Fruit fly (Drosophila melanogaster): Measurements from ENCODE around the gene pie.

Gene pie

dm6 chr2L:10381890-10382450, 40.6 kb downstream of the pie start, which contains the start of gene CG5096 (continued):
- peak; percentile 84 for TF ChIP-seq B-H2 (GFP tag; optimal IDR thresholded peaks at IDR 0.05)
- TF ChIP-seq CG7987 (GFP tag; optimal IDR thresholded peaks at IDR 0.05) = peak; percentile 80
- TF ChIP-seq chif (GFP tag; optimal IDR thresholded peaks at IDR 0.05) = peak; percentile 62 to 64
- peak; percentile 92 for TF ChIP-seq cwo (GFP tag; optimal IDR thresholded peaks at IDR 0.05)
- TF ChIP-seq Spps (tag; optimal IDR thresholded peaks at IDR 0.05) = peak; percentile 67
- peak; percentile 83 for TF ChIP-seq Side (GFP tag; optimal IDR thresholded peaks at IDR 0.05)
- TF ChIP-seq Sox102F (GFP tag; optimal IDR thresholded peaks at IDR 0.05) = peak; percentile 91
- TF ChIP-seq Jarid2 (GFP tag; optimal IDR thresholded peaks at IDR 0.05) = no peak
- TF ChIP-seq Med (GFP tag) = peak; percentile 97
- peak; percentile 79 for TF ChIP-seq az2 (GFP tag; optimal IDR thresholded peaks at IDR 0.05)
- TF ChIP-seq CG6254 (GFP tag; optimal IDR thresholded peaks at IDR 0.05) = peak; percentile 60
- peak; percentile 90 for TF ChIP-seq CG12299 (tag; optimal IDR thresholded peaks at IDR 0.05)
- peak; percentile 62 for TF ChIP-seq ssp (GFP tag; IDR thresholded peaks at IDR 0.05)
- TF ChIP-seq zf30C (GFP tag; optimal IDR thresholded peaks at IDR 0.05) = no peak
- no peak for TF ChIP-seq Doc3 (GFP tag; IDR thresholded peaks at IDR 0.05; ENCODE audit: partially characterized antibody)
- TF ChIP-seq Mad (GFP tag; optimal IDR thresholded peaks at IDR 0.05) = peak; percentile 47
- peak; percentile 46 for TF ChIP-seq CG3163 (GFP tag; optimal IDR thresholded peaks at IDR 0.05)
- peak; percentile 96 for TF ChIP-seq row (GFP tag; IDR thresholded peaks at IDR 0.05)
- peak; percentile 84 for TF ChIP-seq pho (GFP tag; optimal IDR thresholded peaks at IDR 0.05)
- peak; percentile 79 for TF ChIP-seq CG9727 (GFP tag; optimal IDR thresholded peaks at IDR 0.05)
- peak; percentile 86 for TF ChIP-seq lmd (GFP tag; IDR thresholded peaks at IDR 0.05)
- TF ChIP-seq CG18599 (GFP tag; optimal IDR thresholded peaks at IDR 0.05) = peak; percentile 97
- peak; percentile 90 for TF ChIP-seq CG12659 (GFP tag; optimal IDR thresholded peaks at IDR 0.05)
- peak; percentile 89 for TF ChIP-seq CG12219 (GFP tag; optimal IDR thresholded peaks at IDR 0.05)
- TF ChIP-seq sna (GFP tag; IDR thresholded peaks at IDR 0.05; ENCODE audit: partially characterized antibody) = no peak
- TF ChIP-seq CG11398 (GFP tag; optimal IDR thresholded peaks at IDR 0.05) = peak; percentile 62
- peak; percentile 78 for TF ChIP-seq al (GFP tag; IDR thresholded peaks at IDR 0.05)
- TF ChIP-seq Dbx (GFP tag; IDR thresholded peaks at IDR 0.05) = peak; percentile 94
- TF ChIP-seq Fer1 (GFP tag; optimal IDR thresholded peaks at IDR 0.05) = peak; percentile 95
- TF ChIP-seq crc (GFP tag; optimal IDR thresholded peaks at IDR 0.05) = peak; percentile 79
- no peak for TF ChIP-seq usp (GFP tag; optimal IDR thresholded peaks at IDR 0.05)
- TF ChIP-seq CG3407 (GFP tag; optimal IDR thresholded peaks at IDR 0.05) = peak; percentile 49
- peak; percentile 91 for TF ChIP-seq Meics (GFP tag; optimal IDR thresholded peaks at IDR 0.05)
- TF ChIP-seq vvl (GFP tag; IDR thresholded peaks at IDR 0.05) = peak; percentile 94
- TF ChIP-seq CG32772 (GFP tag; IDR thresholded peaks at IDR 0.05) = peak; percentile 79
- TF ChIP-seq ftz-f1 (GFP tag; optimal IDR thresholded peaks at IDR 0.05) = peak; percentile 29
- TF ChIP-seq emc (GFP tag; optimal IDR thresholded peaks at IDR 0.05) = peak; percentile 59
- peak; percentile 87 for TF ChIP-seq Asciz (GFP tag; optimal IDR thresholded peaks at IDR 0.05)
- TF ChIP-seq Elba2 (GFP tag; optimal IDR thresholded peaks at IDR 0.05) = no peak
- peak; percentile 95 for TF ChIP-seq HmgZ (tag; optimal IDR thresholded peaks at IDR 0.05)
- TF ChIP-seq Hr39 (optimal IDR thresholded peaks at IDR 0.05) = no peak
- TF ChIP-seq Hr78 (GFP tag; optimal IDR thresholded peaks at IDR 0.05) = no peak
- TF ChIP-seq CG6689 (GFP tag; IDR thresholded peaks at IDR 0.05) = peak; percentile 89
- peak; percentile 87 for TF ChIP-seq Dip3 (GFP tag; optimal IDR thresholded peaks at IDR 0.05)
- no peak for TF ChIP-seq Neu2 (GFP tag; optimal IDR thresholded peaks at IDR 0.05; ENCODE audit: borderline replicate concordance)
- peak; percentile 82 for TF ChIP-seq nerfin-1 (tag; optimal IDR thresholded peaks at IDR 0.05)
- peak; percentile 93 for TF ChIP-seq caup (GFP tag; optimal IDR thresholded peaks at IDR 0.05; ENCODE audit: severe bottlenecking)
- TF ChIP-seq zen2 (GFP tag; IDR thresholded peaks at IDR 0.05; ENCODE audit: partially characterized antibody) = no peak
- TF ChIP-seq bbx (GFP tag; IDR thresholded peaks at IDR 0.05; ENCODE audit: partially characterized antibody) = no peak
- TF ChIP-seq CG2875 (GFP tag; optimal IDR thresholded peaks at IDR 0.05) = peak; percentile 59
